Fruit fly (Drosophila melanogaster): Measurements from ENCODE around the gene IntS12.

DNA sequence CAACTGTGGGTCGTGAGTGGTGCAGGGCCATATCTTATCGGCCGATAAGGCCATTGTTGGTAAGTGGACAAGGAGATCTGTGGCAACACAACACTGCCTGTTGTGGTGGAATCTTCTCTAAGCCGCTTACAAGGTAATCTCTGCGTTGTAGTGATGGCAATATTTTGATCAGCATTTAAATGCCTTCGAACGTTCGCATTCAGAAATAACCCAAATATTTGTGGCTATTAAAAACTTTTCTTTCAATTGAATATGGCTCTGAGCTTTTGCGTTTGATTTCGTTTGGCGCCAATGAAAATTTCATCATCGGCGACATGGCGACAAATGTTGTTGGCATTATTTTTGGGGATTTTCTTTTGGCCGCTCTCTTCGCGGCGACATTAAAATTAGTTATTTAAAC, 27.3 kb downstream of the IntS12 start:
- TF ChIP-seq esn (GFP tag; optimal IDR thresholded peaks at IDR 0.05) (no peak), spab (GFP tag; optimal IDR thresholded peaks at IDR 0.05) (no peak)

All from whole organism, prepupa.